Worm (Caenorhabditis elegans) whole organism, L3 larva: ENCODE data around the gene rla-2.
A peak's percentile ranks its signal among the peaks of the same experiment; 100 is the strongest.

Source experiments
- ZK546.5 ChIP-seq: sonication (generic microtip); optimal IDR thresholded peaks from 2 replicates; lab custom pipeline; 2017; ENCODE audit warnings: missing biosample characterization, missing genetic modification characterization
- ceh-16 ChIP-seq: sonication (generic microtip); optimal IDR thresholded peaks from 2 replicates; lab custom pipeline; 2017; ENCODE audit warnings: missing biosample characterization, missing genetic modification characterization
- ceh-82 ChIP-seq: fragments of 150-350 bp; optimal IDR thresholded peaks from 2 replicates; lab custom pipeline; 2014; ENCODE audit warnings: missing biosample characterization, missing genetic modification characterization
- ceh-9 ChIP-seq: sonication (generic microtip); optimal IDR thresholded peaks from 2 replicates; lab custom pipeline; 2018; ENCODE audit warnings: missing biosample characterization, missing genetic modification characterization
- daf-12 ChIP-seq: fragments of 150-350 bp; optimal IDR thresholded peaks from 2 replicates; lab custom pipeline; 2014; ENCODE audit warnings: missing biosample characterization, missing genetic modification reagents, missing genetic modification characterization
- egl-27 ChIP-seq: sonication (generic microtip); optimal IDR thresholded peaks from 4 replicates; lab custom pipeline; 2017; ENCODE audit warnings: missing biosample characterization, missing genetic modification reagents, missing genetic modification characterization
- egl-5 ChIP-seq: fragments of 150-350 bp; optimal IDR thresholded peaks from 2 replicates; lab custom pipeline; 2017; ENCODE audit warnings: missing biosample characterization, missing genetic modification reagents, missing genetic modification characterization, inconsistent platforms
- elt-1 ChIP-seq: fragments of 150-350 bp; optimal IDR thresholded peaks from 2 replicates; lab custom pipeline; 2014; ENCODE audit warnings: missing biosample characterization, missing genetic modification characterization
- elt-2 ChIP-seq: sonication (generic microtip); optimal IDR thresholded peaks from 2 replicates; lab custom pipeline; 2016; ENCODE audit warnings: missing genetic modification reagents, mild to moderate bottlenecking, missing genetic modification characterization, missing compliant biosample characterization
- fkh-10 ChIP-seq: sonication (generic microtip); optimal IDR thresholded peaks from 2 replicates; lab custom pipeline; 2017; ENCODE audit warnings: missing biosample characterization, missing genetic modification reagents, missing genetic modification characterization
- hmg-11 ChIP-seq: sonication (generic microtip); optimal IDR thresholded peaks from 2 replicates; lab custom pipeline; 2016; ENCODE audit warnings: missing genetic modification characterization, missing compliant biosample characterization
- jun-1 ChIP-seq: fragments of 150-350 bp; optimal IDR thresholded peaks from 2 replicates; lab custom pipeline; 2014; ENCODE audit warnings: missing biosample characterization, missing genetic modification reagents, missing genetic modification characterization
- lin-15B ChIP-seq: fragments of 150-350 bp; optimal IDR thresholded peaks from 2 replicates; lab custom pipeline; 2014; ENCODE audit warnings: missing biosample characterization, missing genetic modification characterization
- lin-39 ChIP-seq: fragments of 150-350 bp; optimal IDR thresholded peaks from 2 replicates; lab custom pipeline; 2018; ENCODE audit warnings: missing biosample characterization, missing genetic modification reagents, missing genetic modification characterization
- lsy-12 ChIP-seq: sonication (generic microtip); optimal IDR thresholded peaks from 2 replicates; lab custom pipeline; 2016; ENCODE audit warnings: mild to moderate bottlenecking, missing genetic modification characterization, missing compliant biosample characterization
- mdl-1 ChIP-seq: fragments of 150-350 bp; optimal IDR thresholded peaks from 2 replicates; lab custom pipeline; 2014; ENCODE audit warnings: missing biosample characterization, missing genetic modification characterization
- mml-1 ChIP-seq: fragments of 150-350 bp; sonication (generic microtip); optimal IDR thresholded peaks from 3 replicates; lab custom pipeline; 2014; ENCODE audit warnings: missing biosample characterization, missing genetic modification characterization
- nhr-11 ChIP-seq: fragments of 150-350 bp; optimal IDR thresholded peaks from 2 replicates; lab custom pipeline; 2014; ENCODE audit warnings: missing biosample characterization, missing genetic modification characterization
- nhr-25 ChIP-seq: sonication (generic microtip); optimal IDR thresholded peaks from 2 replicates; lab custom pipeline; 2017; ENCODE audit warnings: missing biosample characterization, missing genetic modification characterization
- nhr-28 ChIP-seq: fragments of 150-350 bp; optimal IDR thresholded peaks from 2 replicates; lab custom pipeline; 2014; ENCODE audit warnings: missing biosample characterization, missing genetic modification characterization
- nhr-43 ChIP-seq: sonication (generic microtip); optimal IDR thresholded peaks from 2 replicates; lab custom pipeline; 2016; ENCODE audit warnings: mild to moderate bottlenecking, missing genetic modification characterization, missing compliant biosample characterization; ENCODE audit not compliant: poor library complexity, severe bottlenecking
- nhr-67 ChIP-seq: fragments of 150-350 bp; optimal IDR thresholded peaks from 2 replicates; lab custom pipeline; 2014; ENCODE audit warnings: missing biosample characterization, missing genetic modification characterization
- pha-4 ChIP-seq: fragments of 150-350 bp; optimal IDR thresholded peaks from 2 replicates; lab custom pipeline; 2014; ENCODE audit warnings: missing biosample characterization, missing genetic modification reagents, missing genetic modification characterization
- pqm-1 ChIP-seq: fragments of 150-350 bp; optimal IDR thresholded peaks from 2 replicates; lab custom pipeline; 2017; ENCODE audit warnings: missing biosample characterization, missing genetic modification characterization, inconsistent platforms
- sea-2 ChIP-seq: fragments of 150-350 bp; sonication (generic microtip); optimal IDR thresholded peaks from 4 replicates; lab custom pipeline; 2014; ENCODE audit warnings: missing biosample characterization, missing genetic modification reagents, missing genetic modification characterization
- snpc-4 ChIP-seq: fragments of 150-350 bp; optimal IDR thresholded peaks from 2 replicates; lab custom pipeline; 2014; ENCODE audit warnings: missing biosample characterization, missing genetic modification characterization
- tbx-2 ChIP-seq: sonication (generic microtip); optimal IDR thresholded peaks from 2 replicates; lab custom pipeline; 2016; ENCODE audit warnings: mild to moderate bottlenecking, missing genetic modification characterization, missing compliant biosample characterization
- unc-39 ChIP-seq: sonication (generic microtip); optimal IDR thresholded peaks from 4 replicates; lab custom pipeline; 2017; ENCODE audit warnings: missing biosample characterization, missing genetic modification characterization
- unc-62 ChIP-seq: fragments of 150-350 bp; sonication (generic microtip); optimal IDR thresholded peaks from 4 replicates; lab custom pipeline; 2014; ENCODE audit warnings: missing biosample characterization, missing genetic modification reagents, missing genetic modification characterization
- zag-1 ChIP-seq: fragments of 150-350 bp; optimal IDR thresholded peaks from 2 replicates; lab custom pipeline; 2014; ENCODE audit warnings: missing biosample characterization, missing genetic modification characterization

Gene rla-2

DNA sequence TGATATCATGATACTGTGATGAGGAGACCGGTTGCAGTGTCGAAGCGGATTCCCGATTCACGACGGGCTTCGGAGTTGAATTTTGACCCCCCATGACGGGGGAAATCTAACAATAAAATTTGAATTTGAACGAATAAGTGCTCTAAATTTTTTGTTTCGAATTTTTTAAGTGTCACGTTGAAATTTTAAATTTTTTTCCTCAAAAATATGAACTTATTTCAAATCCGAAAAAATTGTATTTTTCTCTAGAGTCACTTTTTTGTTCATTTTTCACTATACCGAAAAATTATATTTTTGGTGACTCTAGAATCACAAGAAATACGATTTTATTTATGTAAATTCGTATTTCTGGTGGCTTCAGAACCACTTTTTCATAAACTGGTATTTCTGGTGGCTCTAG lies 11.6 kb downstream of the rla-2 start, which contains the start of gene W02A2.8:
TSS of gene W02A2.8 (minus strand) at position 101 of the 400 bp plus-strand sequence.
- TF ChIP-seq nhr-67 (tag; lab: Kevin White, UChicago) (no peak), lin-15B (no peak), nhr-43 (tag; lab: Kevin White, UChicago) (no peak)
- TF ChIP-seq, all 47 proteins: peak for 0

- TF ChIP-seq elt-2 (tag; lab: Kevin White, UChicago) (no peak), lin-39 (tag; lab: Kevin White, UChicago) (no peak), egl-27 (no peak), unc-62 (GFP tag; lab: Kevin White, UChicago) (no peak), nhr-25 (tag; lab: Kevin White, UChicago) (no peak), lsy-12 (tag; lab: Kevin White, UChicago) (no peak), egl-5 (no peak), mdl-1 (no peak), lin-15B (no peak), nhr-11 (tag; lab: Kevin White, UChicago) (no peak)
Measured at ce11 chrIV:13356005-13356404, 14.1 kb downstream of the rla-2 start.

DNA sequence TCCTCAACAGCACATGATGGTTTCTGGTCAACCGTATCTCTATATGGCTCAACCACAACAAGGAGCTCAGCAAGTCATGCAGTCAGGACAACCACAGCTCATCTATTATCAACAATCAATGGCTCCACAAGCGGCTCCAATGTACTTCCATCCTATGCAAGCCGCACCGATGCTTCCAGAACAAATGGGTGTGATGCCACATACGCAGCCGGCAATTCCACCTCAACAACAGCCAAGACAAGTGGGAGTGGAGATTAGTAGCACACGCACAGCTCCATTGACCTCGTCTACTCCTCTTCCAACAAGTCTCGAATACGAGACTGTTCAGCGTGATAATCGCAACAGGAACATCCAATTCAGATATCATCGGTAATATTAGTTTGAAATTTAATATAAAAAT lies 16.0 kb downstream of the rla-2 start:
- no peak for TF ChIP-seq daf-12
- no peak for TF ChIP-seq ceh-16 (tag; lab: Kevin White, UChicago)
- no peak for TF ChIP-seq snpc-4 (tag; lab: Kevin White, UChicago)
- TF ChIP-seq sea-2 (GFP tag; lab: Kevin White, UChicago): no peak
- TF ChIP-seq ZK546.5 (tag; lab: Kevin White, UChicago): no peak
- TF ChIP-seq zag-1: no peak
- no peak for TF ChIP-seq ceh-9
- TF ChIP-seq, all 47 proteins: peak for 0

DNA sequence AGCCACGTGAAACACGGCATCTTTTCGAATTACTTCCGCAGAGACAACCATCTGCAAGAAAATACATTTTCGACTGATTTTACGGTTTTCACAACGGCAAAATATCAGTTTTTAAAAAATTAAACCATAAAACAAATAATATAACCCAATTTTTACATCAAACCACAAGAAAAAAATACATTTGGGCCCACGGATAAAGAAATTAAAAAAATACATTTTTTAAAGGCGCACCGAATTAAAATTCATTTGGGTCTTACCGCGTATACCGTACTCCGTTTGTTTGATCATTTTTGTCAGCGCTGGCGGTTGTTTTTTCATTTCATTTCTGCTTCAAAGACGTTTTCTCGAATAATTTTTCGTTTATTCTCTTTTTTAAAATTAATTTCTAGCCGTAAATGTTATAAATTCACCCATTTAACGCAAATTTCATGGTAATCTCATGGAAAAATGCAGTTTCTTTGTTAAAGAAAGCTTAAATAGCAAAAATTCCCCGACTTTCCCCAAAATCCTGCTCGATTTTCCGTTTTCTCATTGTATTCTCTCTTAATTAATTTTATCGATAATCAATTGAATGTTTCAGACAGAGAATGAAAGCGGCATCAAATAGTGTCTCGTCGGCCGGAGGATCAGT lies 16.8 kb downstream of the rla-2 start, which contains the start of the genes rec-8 and mex-5:
TSS of gene rec-8 (minus strand) at position 51 of the 631 bp plus-strand sequence.
TSS of gene mex-5 (plus strand) at position 581 of the 631 bp plus-strand sequence.
- TF ChIP-seq mml-1 (tag; lab: Kevin White, UChicago): no peak
- TF ChIP-seq elt-1 (tag; lab: Kevin White, UChicago): peak; percentile 80

ce11 chrIV:13348592-13348991 lies 21.5 kb downstream of the rla-2 start, which contains the start of gene W02A2.12:
TSS of gene W02A2.12 (minus strand) at chrIV:13348831.
- TF ChIP-seq pqm-1 (tag; lab: Kevin White, UChicago) (no peak), tbx-2 (tag; lab: Kevin White, UChicago) (no peak), egl-27 (no peak), hmg-11 (tag; lab: Kevin White, UChicago) (no peak), lin-39 (tag; lab: Kevin White, UChicago) (no peak), nhr-11 (tag; lab: Kevin White, UChicago) (no peak), sea-2 (GFP tag; lab: Kevin White, UChicago) (no peak), daf-12 (no peak), nhr-67 (tag; lab: Kevin White, UChicago) (no peak), nhr-25 (tag; lab: Kevin White, UChicago) (no peak), nhr-43 (tag; lab: Kevin White, UChicago) (no peak), lsy-12 (tag; lab: Kevin White, UChicago) (no peak), ZK546.5 (tag; lab: Kevin White, UChicago) (no peak), unc-39 (no peak), fkh-10 (no peak), snpc-4 (tag; lab: Kevin White, UChicago) (no peak), ceh-82 (tag; lab: Kevin White, UChicago) (no peak), nhr-28 (no peak), egl-5 (no peak)

ce11 chrIV:13347232-13347715 lies 22.8 kb downstream of the rla-2 start, which contains the start of gene W02A2.9:
TSS of gene W02A2.9 (plus strand) at chrIV:13347665.
- TF ChIP-seq jun-1 (tag; lab: Kevin White, UChicago) (peak; percentile 60), elt-2 (tag; lab: Kevin White, UChicago) (peak; percentile 89), hmg-11 (tag; lab: Kevin White, UChicago) (no peak), pqm-1 (tag; lab: Kevin White, UChicago) (peak; percentile 99), fkh-10 (no peak), pha-4 (tag; lab: Kevin White, UChicago) (peak; percentile 87)
- TF ChIP-seq, all 47 proteins: peak for 4
